Fruit fly (Drosophila melanogaster): ENCODE data around the gene CG31337.

DNA sequence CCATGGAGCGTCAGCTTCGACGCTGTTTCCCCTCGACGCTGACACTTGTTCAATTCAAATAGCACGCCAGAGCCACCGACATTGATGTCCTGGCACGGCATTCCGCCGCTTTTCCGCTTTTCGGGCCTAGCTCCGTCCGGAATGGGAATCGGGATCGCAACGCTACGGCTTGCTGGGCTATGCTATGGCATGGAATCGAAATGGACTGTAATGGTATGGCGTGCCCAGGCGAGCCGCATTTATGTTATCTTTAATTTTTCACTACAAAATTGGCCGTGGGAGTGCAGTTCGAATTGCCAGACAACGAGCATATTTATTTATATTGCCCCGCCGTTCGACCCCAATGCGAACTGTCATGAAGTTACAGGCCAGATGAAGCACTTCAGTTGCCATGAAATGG, 21.8 kb downstream of the CG31337 start, which contains the start of gene CG12538:
- TF ChIP-seq acj6 (GFP tag; optimal IDR thresholded peaks at IDR 0.05) (no peak), CG16779 (tag; optimal IDR thresholded peaks at IDR 0.05) (no peak)

All from whole organism, prepupa.